Fruit fly (Drosophila melanogaster): Measurements from ENCODE around the gene kmr.

Gene kmr

DNA sequence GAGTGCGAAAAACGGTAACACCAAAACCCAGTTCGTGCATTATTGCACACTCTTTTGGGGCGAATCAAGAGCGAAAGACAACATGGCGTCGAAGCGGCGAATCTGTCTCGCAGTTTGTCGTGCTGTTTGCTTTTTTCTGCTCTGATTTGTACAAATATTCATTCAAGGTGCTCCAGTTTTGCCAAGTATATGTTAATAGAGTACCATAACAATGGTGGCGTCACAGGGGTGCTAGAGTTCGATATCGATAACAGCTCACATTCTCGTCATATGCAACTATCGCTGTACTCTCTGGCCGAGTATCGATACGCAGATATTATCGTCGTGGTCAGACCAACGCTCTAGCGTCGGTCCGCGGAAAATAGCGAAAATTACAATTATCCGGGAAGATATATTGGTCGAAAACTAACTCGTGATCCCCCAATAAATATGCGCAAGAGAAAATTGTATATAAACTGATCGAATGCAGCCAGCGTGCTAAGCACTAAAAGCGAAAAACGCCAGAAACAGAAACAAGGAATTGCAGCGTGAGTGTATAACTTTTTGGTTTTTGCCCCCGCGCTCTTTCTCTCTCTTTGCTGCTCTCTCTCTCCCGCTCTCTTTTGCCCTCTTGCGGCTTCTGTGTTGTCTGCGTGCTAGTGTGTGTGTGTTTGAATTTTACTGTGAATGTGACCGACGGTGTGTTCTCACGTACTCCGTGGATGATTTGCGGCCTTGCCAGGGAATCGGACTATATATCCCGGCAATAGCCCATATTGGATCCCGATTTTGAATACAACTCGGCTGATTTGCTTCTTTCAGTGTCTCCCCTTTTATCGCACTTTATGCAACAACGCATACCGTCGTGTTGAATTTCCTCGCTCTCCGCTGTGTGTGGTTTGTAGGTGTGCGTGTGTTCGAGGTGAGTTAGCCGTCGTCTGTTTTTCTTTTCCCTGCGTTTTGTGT is 31.1 kb upstream of the kmr start, which contains the start of gene flfl (continued):
- TF ChIP-seq ham (GFP tag; IDR thresholded peaks at IDR 0.05): no peak
- TF ChIP-seq Hsf (GFP tag; optimal IDR thresholded peaks at IDR 0.05): peak; percentile 0
- no peak for TF ChIP-seq ase (GFP tag; IDR thresholded peaks at IDR 0.05)
- TF ChIP-seq CG31388 (GFP tag; optimal IDR thresholded peaks at IDR 0.05): no peak
- TF ChIP-seq Dek (tag; optimal IDR thresholded peaks at IDR 0.05): no peak
- no peak for TF ChIP-seq sim (GFP tag; IDR thresholded peaks at IDR 0.05)
- TF ChIP-seq tgo (GFP tag; IDR thresholded peaks at IDR 0.05): no peak
- TF ChIP-seq Side (GFP tag; optimal IDR thresholded peaks at IDR 0.05): peak; percentile 4
- no peak for TF ChIP-seq Abd-B (GFP tag; optimal IDR thresholded peaks at IDR 0.05)
- peak; percentile 26 for TF ChIP-seq CG11504 (tag; optimal IDR thresholded peaks at IDR 0.05)
- TF ChIP-seq Chrac-16 (GFP tag; optimal IDR thresholded peaks at IDR 0.05): no peak
- no peak for TF ChIP-seq Bteb2 (GFP tag; optimal IDR thresholded peaks at IDR 0.05)
- no peak for TF ChIP-seq vfl (GFP tag; optimal IDR thresholded peaks at IDR 0.05)
- TF ChIP-seq NFAT (GFP tag; IDR thresholded peaks at IDR 0.05): no peak
- TF ChIP-seq CG6765 (GFP tag; optimal IDR thresholded peaks at IDR 0.05): no peak
- no peak for TF ChIP-seq Six4 (GFP tag; optimal IDR thresholded peaks at IDR 0.05)
- peak; percentile 44 for TF ChIP-seq CG12071 (GFP tag; optimal IDR thresholded peaks at IDR 0.05)
- TF ChIP-seq Sox102F (GFP tag; optimal IDR thresholded peaks at IDR 0.05): peak; percentile 18
- TF ChIP-seq mam (GFP tag; optimal IDR thresholded peaks at IDR 0.05): peak; percentile 35
- no peak for TF ChIP-seq shn (GFP tag; optimal IDR thresholded peaks at IDR 0.05)
- TF ChIP-seq nom (GFP tag; optimal IDR thresholded peaks at IDR 0.05): peak; percentile 66
- no peak for TF ChIP-seq br (optimal IDR thresholded peaks at IDR 0.05)
- TF ChIP-seq Xrp1 (GFP tag; IDR thresholded peaks at IDR 0.05): no peak
- TF ChIP-seq CG3847 (GFP tag; IDR thresholded peaks at IDR 0.05): no peak
- TF ChIP-seq Deaf1 (tag; optimal IDR thresholded peaks at IDR 0.05): no peak
- no peak for TF ChIP-seq NC2β (GFP tag; optimal IDR thresholded peaks at IDR 0.05)
- TF ChIP-seq abd-A (tag; optimal IDR thresholded peaks at IDR 0.05): no peak
- TF ChIP-seq Doc3 (GFP tag; IDR thresholded peaks at IDR 0.05; ENCODE audit: partially characterized antibody): no peak
- TF ChIP-seq dmrt11E (tag; optimal IDR thresholded peaks at IDR 0.05): no peak
- no peak for TF ChIP-seq GATAe (GFP tag; conservative IDR thresholded peaks at IDR 0.05)
- TF ChIP-seq ssp (GFP tag; IDR thresholded peaks at IDR 0.05): no peak
- TF ChIP-seq CG7987 (GFP tag; optimal IDR thresholded peaks at IDR 0.05): peak; percentile 74
- TF ChIP-seq CG10274 (GFP tag; optimal IDR thresholded peaks at IDR 0.05): no peak
- TF ChIP-seq CG12659 (GFP tag; optimal IDR thresholded peaks at IDR 0.05): peak; percentile 83
- TF ChIP-seq eyg (GFP tag; optimal IDR thresholded peaks at IDR 0.05): peak; percentile 3
- TF ChIP-seq pfk (GFP tag; optimal IDR thresholded peaks at IDR 0.05): no peak
- TF ChIP-seq CG3281 (GFP tag; optimal IDR thresholded peaks at IDR 0.05): no peak
- no peak for TF ChIP-seq CG2129 (GFP tag; IDR thresholded peaks at IDR 0.05; ENCODE audit: partially characterized antibody)
- TF ChIP-seq CG30403 (GFP tag; optimal IDR thresholded peaks at IDR 0.05): peak; percentile 39
- no peak for TF ChIP-seq CG8290 (GFP tag; optimal IDR thresholded peaks at IDR 0.05)
- peak in 1 of 2 experiments; percentile 72 for TF ChIP-seq CG8290 (tag; optimal IDR thresholded peaks at IDR 0.05)
- TF ChIP-seq Vsx1 (GFP tag; optimal IDR thresholded peaks at IDR 0.05): no peak
- no peak for TF ChIP-seq CG13287 (GFP tag; IDR thresholded peaks at IDR 0.05; ENCODE audit: partially characterized antibody)
- no peak for TF ChIP-seq inv (GFP tag; IDR thresholded peaks at IDR 0.05; ENCODE audit: partially characterized antibody)
- TF ChIP-seq Dfd (GFP tag; optimal IDR thresholded peaks at IDR 0.05): no peak
- TF ChIP-seq CG8388 (GFP tag; optimal IDR thresholded peaks at IDR 0.05): no peak
- TF ChIP-seq crol (GFP tag; IDR thresholded peaks at IDR 0.05): no peak
- peak; percentile 54 for TF ChIP-seq CG34376 (GFP tag; optimal IDR thresholded peaks at IDR 0.05)
- no peak for TF ChIP-seq CG16813 (GFP tag; IDR thresholded peaks at IDR 0.05; ENCODE audit: partially characterized antibody)
- no peak for TF ChIP-seq CG3838 (GFP tag; optimal IDR thresholded peaks at IDR 0.05)
